Worm (Caenorhabditis elegans): ENCODE measurements around the gene mlck-1.
A peak's percentile ranks its signal among the peaks of the same experiment; 100 is the strongest.

mlck-1 gene

ce11 chrX:10051625-10052024, 18.0 kb downstream of the mlck-1 start (continued):
- TF ChIP-seq mep-1 (tag; optimal IDR thresholded peaks at IDR 0.05) (peak; percentile 17), xbp-1 (tag; optimal IDR thresholded peaks at IDR 0.05) (no peak), pqm-1 (tag; optimal IDR thresholded peaks at IDR 0.05) (no peak), lin-14 (GFP tag; optimal IDR thresholded peaks at IDR 0.05) (peak; percentile 50), unc-98 (GFP tag; IDR thresholded peaks at IDR 0.05) (no peak), efl-3 (GFP tag; optimal IDR thresholded peaks at IDR 0.05) (no peak), irx-1 (tag; optimal IDR thresholded peaks at IDR 0.05) (no peak), egl-27 (tag; optimal IDR thresholded peaks at IDR 0.05) (no peak), alr-1 (tag; optimal IDR thresholded peaks at IDR 0.05; ENCODE audit: borderline replicate concordance) (no peak)

- no peak for TF ChIP-seq unc-98 (GFP tag; IDR thresholded peaks at IDR 0.05)
- no peak for TF ChIP-seq nhr-77 (tag; optimal IDR thresholded peaks at IDR 0.05)
- TF ChIP-seq ceh-63 (GFP tag; optimal IDR thresholded peaks at IDR 0.05): no peak
- TF ChIP-seq ztf-4 (tag; optimal IDR thresholded peaks at IDR 0.05): no peak
These were observed 20.4 kb downstream of the mlck-1 start, which contains the start of gene gnrr-3 for ce11 chrX:10049160-10049559. TSS of gene gnrr-3 (plus strand) at chrX:10049460.

ce11 chrX:10047325-10047724, 22.3 kb downstream of the mlck-1 start, which contains the start of gene ZC374.2:
TSS of gene ZC374.2 (minus strand) at chrX:10047425.
- TF ChIP-seq nhr-11 (tag; optimal IDR thresholded peaks at IDR 0.05): no peak
- no peak for TF ChIP-seq nhr-237 (tag; optimal IDR thresholded peaks at IDR 0.05)
- no peak for TF ChIP-seq Y116A8C.19 (tag; optimal IDR thresholded peaks at IDR 0.05; ENCODE audit: borderline replicate concordance)
- TF ChIP-seq unc-62 (GFP tag; optimal IDR thresholded peaks at IDR 0.05): no peak
- no peak for TF ChIP-seq ztf-11 (tag; optimal IDR thresholded peaks at IDR 0.05)
- no peak for TF ChIP-seq sptf-1 (tag; optimal IDR thresholded peaks at IDR 0.05)
- no peak for TF ChIP-seq ceh-8 (GFP tag; optimal IDR thresholded peaks at IDR 0.05)

ce11 chrX:10044473-10044872, 25.1 kb downstream of the mlck-1 start:
- no peak for TF ChIP-seq sox-4 (tag; optimal IDR thresholded peaks at IDR 0.05)
- TF ChIP-seq nhr-90 (tag; optimal IDR thresholded peaks at IDR 0.05; ENCODE audit: poor library complexity): no peak
- no peak for TF ChIP-seq nhr-20 (tag; optimal IDR thresholded peaks at IDR 0.05)
- TF ChIP-seq hlh-4 (tag; optimal IDR thresholded peaks at IDR 0.05): no peak
- no peak for TF ChIP-seq ceh-63 (GFP tag; optimal IDR thresholded peaks at IDR 0.05)
- TF ChIP-seq nhr-76 (tag; optimal IDR thresholded peaks at IDR 0.05): no peak

ce11 chrX:10030836-10031235, 38.8 kb downstream of the mlck-1 start, which contains the start of gene sek-6:
TSS of gene sek-6 (plus strand) at chrX:10031150.
- no peak for TF ChIP-seq efl-1 (optimal IDR thresholded peaks at IDR 0.05)
- TF ChIP-seq efl-1 (GFP tag; optimal IDR thresholded peaks at IDR 0.05 in 1 of 2): peak in 1 of 2 experiments; percentile 55
- TF ChIP-seq hlh-4 (tag; optimal IDR thresholded peaks at IDR 0.05): no peak
- peak; percentile 31 for TF ChIP-seq elt-2 (tag; optimal IDR thresholded peaks at IDR 0.05)

ce11 chrX:10027556-10027955, 42.0 kb downstream of the mlck-1 start, which contains the start of gene mkk-4:
TSS of gene mkk-4 (plus strand) at chrX:10027856.
- TF ChIP-seq zip-4 (GFP tag; optimal IDR thresholded peaks at IDR 0.05) (no peak), mdl-1 (tag; optimal IDR thresholded peaks at IDR 0.05) (no peak), blmp-1 (tag; optimal IDR thresholded peaks at IDR 0.05) (no peak), C04F5.9 (tag; optimal IDR thresholded peaks at IDR 0.05) (no peak), ceh-82 (tag; optimal IDR thresholded peaks at IDR 0.05) (no peak), fos-1 (tag; optimal IDR thresholded peaks at IDR 0.05) (no peak), unc-30 (tag; optimal IDR thresholded peaks at IDR 0.05) (no peak), ceh-63 (GFP tag; optimal IDR thresholded peaks at IDR 0.05) (no peak), hlh-17 (GFP tag; optimal IDR thresholded peaks at IDR 0.05; ENCODE audit: borderline replicate concordance) (no peak), lin-35 (GFP tag; optimal IDR thresholded peaks at IDR 0.05) (no peak), ces-1 (GFP tag; optimal IDR thresholded peaks at IDR 0.05) (no peak), unc-86 (tag; optimal IDR thresholded peaks at IDR 0.05) (no peak), unc-98 (GFP tag; IDR thresholded peaks at IDR 0.05) (no peak), jun-1 (tag; optimal IDR thresholded peaks at IDR 0.05) (no peak), pag-3 (tag; optimal IDR thresholded peaks at IDR 0.05; ENCODE audit: borderline replicate concordance, insufficient read depth) (no peak), mab-9 (GFP tag; IDR thresholded peaks at IDR 0.05) (no peak), nhr-90 (tag; optimal IDR thresholded peaks at IDR 0.05; ENCODE audit: poor library complexity) (no peak), irx-1 (tag; optimal IDR thresholded peaks at IDR 0.05) (no peak)

All from whole organism, L1 larva.